Fruit fly (Drosophila melanogaster) whole organism, embryonic: ENCODE measurements around the gene CG15170.

ENCODE experiments used
- ATbp ChIP-seq: fragments of 200-800 bp; sonication (Bioruptor generic); optimal IDR thresholded peaks from 2 replicates; lab custom pipeline; 2017; ENCODE audit warnings: missing biosample characterization, mild to moderate bottlenecking, missing genetic modification characterization, missing genetic modification reagents
- Adf1 ChIP-seq: fragments of 200-800 bp; sonication (Bioruptor generic); IDR thresholded peaks from 2 replicates; pipeline ENCODE4 v1.3.6; 2022; ENCODE audit warnings: missing biosample characterization, missing genetic modification characterization
- BtbVII ChIP-seq: fragments of 200-800 bp; sonication (Bioruptor generic); optimal IDR thresholded peaks from 3 replicates; lab custom pipeline; 2017; ENCODE audit warnings: missing biosample characterization, mild to moderate bottlenecking, missing genetic modification characterization
- CG10321 ChIP-seq: fragments of 200-800 bp; sonication (Bioruptor generic); IDR thresholded peaks from 2 replicates; pipeline ENCODE4 v1.3.6; 2022; ENCODE audit warnings: missing biosample characterization, missing genetic modification characterization
- CG10543 ChIP-seq: fragments of 200-800 bp; sonication (Bioruptor generic); optimal IDR thresholded peaks from 3 replicates; lab custom pipeline; 2017; ENCODE audit warnings: missing biosample characterization, mild to moderate bottlenecking, missing genetic modification characterization, moderate library complexity
- CG11504 ChIP-seq: fragments of 200-800 bp; sonication (Bioruptor generic); optimal IDR thresholded peaks from 3 replicates; lab custom pipeline; 2019; ENCODE audit warnings: missing biosample characterization, mild to moderate bottlenecking, missing genetic modification characterization, moderate library complexity
- CG16815 ChIP-seq: fragments of 200-800 bp; sonication (Bioruptor generic); optimal IDR thresholded peaks from 3 replicates; lab custom pipeline; 2017; ENCODE audit warnings: missing biosample characterization, mild to moderate bottlenecking, missing genetic modification characterization
- CG17802 ChIP-seq: fragments of 200-800 bp; sonication (Bioruptor generic); optimal IDR thresholded peaks from 2 replicates; lab custom pipeline; 2018; ENCODE audit warnings: missing biosample characterization, mild to moderate bottlenecking, missing genetic modification characterization, moderate library complexity
- CG2712 ChIP-seq: fragments of 200-800 bp; optimal IDR thresholded peaks from 3 replicates; lab custom pipeline; 2019; ENCODE audit warnings: missing biosample characterization, mild to moderate bottlenecking, missing genetic modification characterization, moderate library complexity
- CG2875 ChIP-seq: fragments of 200-800 bp; sonication (Bioruptor generic); optimal IDR thresholded peaks from 2 replicates; lab custom pipeline; 2017; ENCODE audit warnings: missing biosample characterization, mild to moderate bottlenecking, missing genetic modification characterization, missing genetic modification reagents
- CG31441 ChIP-seq: fragments of 200-800 bp; sonication (Bioruptor generic); IDR thresholded peaks from 2 replicates; pipeline ENCODE4 v1.3.6; 2022; ENCODE audit warnings: missing biosample characterization, missing genetic modification characterization
- CG3726 ChIP-seq: fragments of 200-800 bp; sonication (Bioruptor generic); IDR thresholded peaks from 3 replicates; pipeline ENCODE4, ENCODE4 v1.3.6; 2022; ENCODE audit warnings: missing biosample characterization, missing genetic modification characterization
- CG3847 ChIP-seq: fragments of 200-800 bp; sonication (Bioruptor generic); IDR thresholded peaks from 2 replicates; pipeline ENCODE4 v1.3.6; 2022; ENCODE audit warnings: missing biosample characterization, missing genetic modification characterization
- CG6272 ChIP-seq: fragments of 200-800 bp; sonication (Bioruptor generic); IDR thresholded peaks from 2 replicates; pipeline ENCODE4 v1.3.6; 2022; ENCODE audit warnings: missing biosample characterization, missing genetic modification characterization
- CG6683 ChIP-seq: fragments of 200-800 bp; sonication (Bioruptor generic); optimal IDR thresholded peaks from 2 replicates; lab custom pipeline; 2017; ENCODE audit warnings: missing biosample characterization, mild to moderate bottlenecking, missing genetic modification characterization, missing genetic modification reagents
- CG8089 ChIP-seq: fragments of 200-800 bp; sonication (Bioruptor generic); optimal IDR thresholded peaks from 3 replicates; lab custom pipeline; 2016; ENCODE audit warnings: missing biosample characterization, missing genetic modification characterization
- CG8388 ChIP-seq: fragments of 200-800 bp; sonication (Bioruptor generic); optimal IDR thresholded peaks from 2 replicates; lab custom pipeline; 2019; ENCODE audit warnings: missing biosample characterization, mild to moderate bottlenecking, missing genetic modification characterization, moderate library complexity
- Dek ChIP-seq: fragments of 200-800 bp; sonication (Bioruptor generic); optimal IDR thresholded peaks from 3 replicates; lab custom pipeline; 2019; ENCODE audit warnings: missing biosample characterization, mild to moderate bottlenecking, missing genetic modification characterization, moderate library complexity
- Dip2 ChIP-seq: fragments of 200-800 bp; sonication (Bioruptor generic); IDR thresholded peaks from 2 replicates; pipeline ENCODE4 v1.3.6; 2022; ENCODE audit warnings: missing biosample characterization, missing genetic modification characterization
- Drgx ChIP-seq: fragments of 200-800 bp; sonication (Bioruptor generic); IDR thresholded peaks from 2 replicates; pipeline ENCODE4 v1.3.6; 2022; ENCODE audit warnings: missing biosample characterization, missing genetic modification characterization
- Hey ChIP-seq: fragments of 200-800 bp; sonication (Bioruptor generic); optimal IDR thresholded peaks from 3 replicates; lab custom pipeline; 2018; ENCODE audit warnings: missing biosample characterization, mild to moderate bottlenecking, missing genetic modification characterization
- Hr39 ChIP-seq: fragments of >200 bp; optimal IDR thresholded peaks from 2 replicates; lab custom pipeline; 2017
- Myb ChIP-seq: fragments of 200-800 bp; sonication (Bioruptor generic); optimal IDR thresholded peaks from 2 replicates; lab custom pipeline; 2016; ENCODE audit warnings: missing biosample characterization, missing genetic modification characterization
- NC2β ChIP-seq: fragments of 200-800 bp; sonication (Bioruptor generic); optimal IDR thresholded peaks from 2 replicates; lab custom pipeline; 2016; ENCODE audit warnings: missing biosample characterization, missing genetic modification characterization
- Oaz ChIP-seq: fragments of 200-800 bp; sonication (Bioruptor generic); IDR thresholded peaks from 2 replicates; pipeline ENCODE4 v1.3.6; 2022; ENCODE audit warnings: missing biosample characterization, missing genetic modification characterization
- Poxn ChIP-seq: fragments of 200-800 bp; sonication (Bioruptor generic); IDR thresholded peaks from 2 replicates; pipeline ENCODE4 v1.3.6; 2022; ENCODE audit warnings: missing biosample characterization, missing genetic modification characterization
- TFAM ChIP-seq: fragments of 200-800 bp; sonication (Bioruptor generic); optimal IDR thresholded peaks from 2 replicates; lab custom pipeline; 2017; ENCODE audit warnings: missing biosample characterization, missing genetic modification characterization, inconsistent platforms
- ab ChIP-seq: fragments of 200-800 bp; sonication (Bioruptor generic); optimal IDR thresholded peaks from 2 replicates; lab custom pipeline; 2016; ENCODE audit warnings: missing biosample characterization, missing genetic modification characterization
- al ChIP-seq: fragments of 200-800 bp; sonication (Bioruptor generic); IDR thresholded peaks from 2 replicates; pipeline ENCODE4 v1.3.6; 2022; ENCODE audit warnings: missing biosample characterization, missing genetic modification characterization
- ase ChIP-seq: fragments of 200-800 bp; sonication (Bioruptor generic); IDR thresholded peaks from 3 replicates; pipeline ENCODE4 v1.3.6; 2022; ENCODE audit warnings: missing biosample characterization, missing genetic modification characterization
- chinmo ChIP-seq: fragments of 200-800 bp; sonication (Bioruptor generic); IDR thresholded peaks from 4 replicates; pipeline ENCODE4 v1.3.6; 2022; ENCODE audit warnings: missing biosample characterization, missing genetic modification characterization; ENCODE audit not compliant: partially characterized antibody
- crp ChIP-seq, 2 experiments: fragments of 200-800 bp; sonication (Bioruptor generic); optimal IDR thresholded peaks; 2 replicates in 1 of 2; 3 replicates in 1 of 2; lab custom pipeline; 2017; ENCODE audit warnings: missing biosample characterization in 2 of 2, missing genetic modification characterization in 2 of 2, mild to moderate bottlenecking in 1 of 2, moderate library complexity in 1 of 2
- da ChIP-seq: fragments of 200-800 bp; sonication (Bioruptor generic); optimal IDR thresholded peaks from 2 replicates; lab custom pipeline; 2016; ENCODE audit warnings: missing biosample characterization, missing genetic modification characterization
- ewg ChIP-seq: fragments of 200-800 bp; sonication (Bioruptor generic); optimal IDR thresholded peaks from 3 replicates; lab custom pipeline; 2017; ENCODE audit warnings: mild to moderate bottlenecking, missing biosample characterization, missing genetic modification reagents, missing genetic modification characterization
- fd96Cb ChIP-seq: fragments of 200-800 bp; sonication (Bioruptor generic); optimal IDR thresholded peaks from 2 replicates; lab custom pipeline; 2018; ENCODE audit warnings: missing biosample characterization, mild to moderate bottlenecking, missing genetic modification characterization, moderate library complexity
- h ChIP-seq: fragments of >200 bp; optimal IDR thresholded peaks from 2 replicates; lab custom pipeline; 2017
- hb ChIP-seq: fragments of 200-800 bp; sonication (Bioruptor generic); IDR thresholded peaks from 3 replicates; pipeline ENCODE4 v1.3.6; 2022; ENCODE audit warnings: missing biosample characterization, missing genetic modification characterization; ENCODE audit not compliant: partially characterized antibody
- mirr ChIP-seq: fragments of 200-800 bp; sonication (Bioruptor generic); optimal IDR thresholded peaks from 3 replicates; lab custom pipeline; 2018; ENCODE audit warnings: missing biosample characterization, mild to moderate bottlenecking, missing genetic modification characterization
- nerfin-1 ChIP-seq: fragments of 200-800 bp; sonication (Bioruptor generic); optimal IDR thresholded peaks from 3 replicates; lab custom pipeline; 2019; ENCODE audit warnings: missing biosample characterization, mild to moderate bottlenecking, missing genetic modification characterization, moderate library complexity
- org-1 ChIP-seq: fragments of 200-800 bp; sonication (Bioruptor generic); optimal IDR thresholded peaks from 2 replicates; lab custom pipeline; 2017; ENCODE audit warnings: missing biosample characterization, missing genetic modification characterization
- p53 ChIP-seq: fragments of 200-800 bp; sonication (Bioruptor generic); optimal IDR thresholded peaks from 2 replicates; lab custom pipeline; 2016; ENCODE audit warnings: missing biosample characterization, missing genetic modification characterization
- peb ChIP-seq: fragments of 200-800 bp; sonication (Bioruptor generic); IDR thresholded peaks from 2 replicates; pipeline ENCODE4 v1.3.6; 2022; ENCODE audit warnings: missing biosample characterization, missing genetic modification characterization
- rib ChIP-seq: fragments of 200-800 bp; sonication (Bioruptor generic); IDR thresholded peaks from 2 replicates; pipeline ENCODE4 v1.3.6; 2022; ENCODE audit warnings: missing biosample characterization, missing genetic modification characterization
- salm ChIP-seq: fragments of 200-800 bp; sonication (Bioruptor generic); optimal IDR thresholded peaks from 2 replicates; lab custom pipeline; 2018; ENCODE audit warnings: missing biosample characterization, mild to moderate bottlenecking, missing genetic modification characterization
- tll ChIP-seq, 2 experiments: fragments of 200-800 bp in 1 of 2; fragments of >200 bp in 1 of 2; sonication (Bioruptor generic) in 1 of 2; optimal IDR thresholded peaks; 2 replicates each; lab custom pipeline; 2017 to 2019; ENCODE audit warnings: missing biosample characterization in 2 of 2, missing genetic modification characterization in 2 of 2, mild to moderate bottlenecking in 1 of 2, moderate library complexity in 1 of 2
- trem ChIP-seq: fragments of 200-800 bp; optimal IDR thresholded peaks from 3 replicates; lab custom pipeline; 2019; ENCODE audit warnings: missing biosample characterization, mild to moderate bottlenecking, missing genetic modification characterization, moderate library complexity
- tx ChIP-seq: fragments of 200-800 bp; sonication (Bioruptor generic); optimal IDR thresholded peaks from 2 replicates; lab custom pipeline; 2016; ENCODE audit warnings: missing biosample characterization, missing genetic modification characterization
- unc-4 ChIP-seq: fragments of 200-800 bp; sonication (Bioruptor generic); IDR thresholded peaks from 2 replicates; pipeline ENCODE4 v1.3.6; 2022; ENCODE audit warnings: missing biosample characterization, missing genetic modification characterization; ENCODE audit not compliant: partially characterized antibody
- z ChIP-seq: fragments of 200-800 bp; sonication (Bioruptor generic); IDR thresholded peaks from 3 replicates; pipeline ENCODE4 v1.3.6; 2022; ENCODE audit warnings: missing biosample characterization, missing genetic modification characterization

The CG15170 gene

DNA sequence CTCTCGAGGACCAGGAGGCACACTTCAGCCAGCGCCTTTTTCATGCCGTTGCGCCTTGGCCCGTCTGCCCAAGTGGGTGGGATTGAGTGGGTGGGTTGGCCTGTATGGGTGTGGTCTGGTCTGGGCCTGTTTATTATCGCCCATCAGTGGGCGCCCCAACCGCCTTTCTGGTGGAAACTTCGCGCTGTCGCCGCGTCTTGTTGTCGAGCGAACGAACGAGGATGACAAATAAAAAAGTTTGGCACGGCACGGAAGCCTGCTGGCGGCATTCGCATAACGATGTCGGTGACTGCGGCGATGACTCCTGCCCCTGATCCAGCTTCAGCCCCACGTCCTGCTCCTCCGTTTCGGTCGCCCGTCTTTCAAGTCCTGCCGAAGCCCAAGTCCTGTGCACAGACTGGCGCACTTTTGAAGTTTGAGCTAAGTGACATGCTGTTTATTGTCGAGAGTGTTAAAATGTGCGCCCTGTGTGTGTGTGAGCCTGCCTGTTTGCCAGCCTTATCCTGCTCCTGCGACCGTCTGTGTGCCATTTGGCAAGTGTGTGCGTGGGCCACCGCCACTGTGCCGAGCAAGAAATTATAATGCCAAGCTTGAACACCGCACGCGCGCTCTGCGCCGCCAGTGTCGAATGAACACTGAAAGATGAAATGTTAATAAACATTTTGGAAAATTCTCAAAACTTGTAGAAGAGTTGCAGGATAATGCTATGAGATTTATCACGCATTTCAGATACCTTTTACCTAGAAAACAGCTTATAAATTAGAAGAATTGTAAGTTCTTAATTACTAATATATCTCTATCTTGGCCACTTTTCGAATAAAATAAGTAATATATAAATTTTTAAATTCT, 24.2 kb upstream of the CG15170 start (continued):
- TF ChIP-seq fd96Cb = peak; percentile 67
- peak; percentile 79 for TF ChIP-seq CG2712 (tag; lab: Kevin White, UChicago)
- peak; percentile 72 for TF ChIP-seq ATbp (GFP tag; lab: Kevin White, UChicago)
- peak; percentile 9; the same call in 1 of the 2 replicates for TF ChIP-seq Drgx (GFP tag; lab: Robert Waterston, UW)
- TF ChIP-seq NC2β = no peak
- peak; percentile 52 for TF ChIP-seq CG16815
- no peak for TF ChIP-seq p53 (GFP tag; lab: Kevin White, UChicago)
- TF ChIP-seq CG8388 (GFP tag; lab: Kevin White, UChicago) = peak; percentile 59
- no peak for TF ChIP-seq Dip2 (GFP tag; lab: Robert Waterston, UW)
- peak; percentile 69 for TF ChIP-seq nerfin-1 (tag; lab: Kevin White, UChicago)
- TF ChIP-seq CG6272 (GFP tag; lab: Robert Waterston, UW) = no peak
- no peak for TF ChIP-seq rib (GFP tag; lab: Robert Waterston, UW)
- TF ChIP-seq tx (GFP tag; lab: Kevin White, UChicago) = no peak
- TF ChIP-seq Dek (tag; lab: Kevin White, UChicago) = peak; percentile 74
- peak; percentile 86 for TF ChIP-seq CG11504 (tag; lab: Kevin White, UChicago)
- no peak for TF ChIP-seq CG3726 (GFP tag; lab: Robert Waterston, UW)
- TF ChIP-seq CG17802 (tag; lab: Kevin White, UChicago) = no peak
- no peak for TF ChIP-seq unc-4 (GFP tag; lab: Robert Waterston, UW)
- peak; percentile 78 for TF ChIP-seq org-1 (GFP tag; lab: Kevin White, UChicago)
- no peak for TF ChIP-seq Hr39 (lab: Kevin White, UChicago)
- 0 out of 2 replicates have a peak, but pooled peaks have one; percentile 18 for TF ChIP-seq al (GFP tag; lab: Robert Waterston, UW)
- no peak for TF ChIP-seq tll (GFP tag; optimal IDR thresholded peaks at IDR 0.05; lab: Kevin White, UChicago)
- no peak for TF ChIP-seq ab
- TF ChIP-seq ewg (GFP tag; lab: Kevin White, UChicago) = peak; percentile 64
- no peak for TF ChIP-seq h (lab: Kevin White, UChicago)
- TF ChIP-seq BtbVII (GFP tag; lab: Kevin White, UChicago) = peak; percentile 86
- TF ChIP-seq CG2875 (GFP tag; lab: Kevin White, UChicago) = peak; percentile 28
- TF ChIP-seq Oaz = peak; percentile 60
- TF ChIP-seq z (GFP tag; lab: Robert Waterston, UW) = no peak
- peak; percentile 4 for TF ChIP-seq Myb (GFP tag; lab: Kevin White, UChicago)
- peak; percentile 84 for TF ChIP-seq CG31441 (GFP tag; lab: Robert Waterston, UW)
- TF ChIP-seq TFAM = no peak
- TF ChIP-seq CG10321 (GFP tag; lab: Robert Waterston, UW) = no peak
- peak; percentile 39 for TF ChIP-seq salm
- TF ChIP-seq, all 482 proteins: peak for 255

DNA sequence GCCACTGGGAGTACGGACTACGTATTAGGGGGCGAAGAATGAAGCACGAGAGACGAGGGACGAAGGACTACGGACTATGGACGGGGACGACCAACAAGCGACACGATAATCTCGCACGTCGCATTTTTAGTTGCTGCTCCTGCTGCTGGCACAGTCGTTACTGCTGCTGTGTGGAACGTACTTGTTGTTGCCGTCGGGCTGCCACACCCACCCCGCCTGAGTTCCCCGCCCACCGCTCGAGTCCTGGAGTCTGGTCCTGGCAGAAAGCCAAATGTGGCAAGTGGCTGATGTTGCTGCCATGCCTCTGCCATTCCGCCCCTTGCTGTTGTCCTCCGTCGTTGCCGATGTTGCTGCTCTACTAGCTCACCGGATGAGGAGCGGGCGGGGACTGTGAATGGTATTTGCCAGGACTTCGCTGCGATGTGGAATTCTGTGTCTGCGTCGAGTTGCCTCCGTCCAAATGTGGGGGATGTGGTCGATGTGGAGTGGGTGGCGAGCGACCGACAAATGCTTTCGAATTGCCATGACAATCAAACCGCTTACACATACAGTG, 22.8 kb upstream of the CG15170 start:
- TF ChIP-seq ase (GFP tag; lab: Robert Waterston, UW) (no peak), CG10543 (GFP tag; lab: Kevin White, UChicago) (peak; percentile 89), Poxn (GFP tag; lab: Robert Waterston, UW) (no peak), salm (no peak), mirr (GFP tag; lab: Kevin White, UChicago) (peak; percentile 63), Hey (tag; lab: Kevin White, UChicago) (peak; percentile 88), hb (0 out of 3 replicates have a peak, but pooled peaks have one; percentile 22), CG6683 (no peak), chinmo (0 out of 4 replicates have a peak, but pooled peaks have one; percentile 40), da (no peak), trem (tag; lab: Kevin White, UChicago) (no peak), CG3847 (GFP tag; lab: Robert Waterston, UW) (no peak), Adf1 (GFP tag; lab: Robert Waterston, UW) (peak; percentile 70), crp (GFP tag; optimal IDR thresholded peaks at IDR 0.05; lab: Kevin White, UChicago) (no peak), CG8089 (GFP tag; lab: Kevin White, UChicago) (no peak), peb (GFP tag; lab: Robert Waterston, UW) (no peak)
